Worm (Caenorhabditis elegans): ENCODE data around the gene W08F4.7.
A peak's percentile ranks its signal among the peaks of the same experiment; 100 is the strongest.

W08F4.7 gene

DNA sequence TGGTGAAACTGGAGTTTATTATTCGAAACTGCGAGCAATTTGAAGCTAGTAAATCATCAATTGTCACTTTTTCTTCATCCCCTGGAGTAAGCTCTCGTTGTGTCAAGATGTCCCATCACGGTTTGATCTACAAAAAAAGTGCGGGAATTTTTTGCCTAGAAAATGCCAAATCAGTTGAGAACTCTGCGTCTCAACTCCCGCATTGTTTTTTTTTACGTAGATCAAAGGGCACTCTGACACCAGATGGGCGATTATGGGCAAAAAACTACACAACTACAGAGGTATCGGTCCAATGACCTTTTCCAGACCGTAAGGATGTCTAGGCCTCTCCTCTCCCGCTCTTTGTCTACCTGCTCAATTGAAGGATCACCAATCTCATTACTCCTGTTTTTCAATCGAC, 10.0 kb upstream of the W08F4.7 start, which contains the start of gene fbxb-34:
Gene fbxb-34, plus strand, starts transcription at position 301 of the 400 bp plus-strand sequence.
- no peak for TF ChIP-seq sea-1 (GFP tag; conservative IDR thresholded peaks at IDR 0.05)

DNA sequence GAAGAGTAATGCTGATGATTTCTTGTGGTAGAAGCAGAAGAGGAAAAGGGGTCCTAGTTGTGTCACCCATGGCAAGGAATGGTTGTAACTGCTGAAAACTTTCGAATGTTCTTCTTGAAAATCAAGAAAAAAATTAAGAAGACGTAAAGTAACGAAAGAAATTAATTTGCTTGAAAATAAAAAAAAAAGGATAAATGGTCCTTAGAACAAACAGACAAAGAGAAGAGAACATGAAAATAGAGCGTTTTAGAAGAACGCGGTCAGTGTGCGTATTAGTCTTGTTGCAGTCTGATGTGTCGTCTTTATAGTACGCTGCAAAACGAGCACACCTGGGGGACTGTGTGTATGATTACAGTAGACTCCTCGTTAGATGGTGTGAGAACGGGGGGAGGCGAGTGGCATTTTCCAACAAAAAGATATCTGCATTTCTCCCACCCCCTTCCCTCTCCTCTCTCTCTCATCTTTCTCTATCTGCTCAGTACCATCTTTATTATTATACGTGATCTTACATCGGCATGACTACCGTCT, 6.9 kb upstream of the W08F4.7 start, which contains the start of the genes W08F4.12 and W08F4.13:
Gene W08F4.12, minus strand, starts transcription at position 101 of the 528 bp plus-strand sequence.
Gene W08F4.13, plus strand, starts transcription at position 478 of the 528 bp plus-strand sequence.
- TF ChIP-seq ets-7 (tag; optimal IDR thresholded peaks at IDR 0.05) (no peak), hnd-1 (tag; optimal IDR thresholded peaks at IDR 0.05) (no peak), F13C5.2 (tag; optimal IDR thresholded peaks at IDR 0.05) (no peak), flt-1 (GFP tag; IDR thresholded peaks at IDR 0.05) (no peak), hmbx-1 (tag; optimal IDR thresholded peaks at IDR 0.05) (no peak), tra-4 (tag; optimal IDR thresholded peaks at IDR 0.05) (no peak), aly-1 (tag; optimal IDR thresholded peaks at IDR 0.05) (no peak), hmg-4 (GFP tag; optimal IDR thresholded peaks at IDR 0.05) (no peak), ceh-13 (GFP tag; optimal IDR thresholded peaks at IDR 0.05) (no peak), sea-1 (GFP tag; conservative IDR thresholded peaks at IDR 0.05) (no peak), ceh-36 (tag; optimal IDR thresholded peaks at IDR 0.05) (no peak), B0310.2 (tag; optimal IDR thresholded peaks at IDR 0.05) (no peak), scrt-1 (GFP tag; IDR thresholded peaks at IDR 0.05) (no peak), tbx-11 (GFP tag; IDR thresholded peaks at IDR 0.05) (no peak), ama-1 (optimal IDR thresholded peaks at IDR 0.05) (no peak), tbx-37 (GFP tag; conservative IDR thresholded peaks at IDR 0.05) (no peak), pes-1 (GFP tag; IDR thresholded peaks at IDR 0.05) (no peak)

DNA sequence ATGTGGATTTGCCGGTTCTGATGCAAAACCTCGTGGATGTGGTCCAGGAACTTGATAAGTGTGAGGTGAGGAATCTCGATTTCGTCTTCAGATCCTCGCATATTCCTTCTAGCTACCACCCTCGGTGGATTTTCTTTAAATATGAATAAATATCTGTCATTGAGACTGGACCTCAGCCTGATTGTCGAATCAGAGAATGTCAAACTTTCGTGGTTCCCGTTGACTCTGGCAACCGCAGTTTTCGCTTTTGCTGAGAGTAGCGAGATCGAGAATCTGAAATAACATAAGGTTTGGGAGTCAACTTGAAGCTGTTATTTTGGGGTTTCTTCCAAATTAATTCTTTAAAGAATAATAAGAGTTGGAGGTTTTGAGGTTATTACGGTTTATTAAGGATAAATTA, 5.1 kb upstream of the W08F4.7 start, which contains the start of gene fbxb-14:
Gene fbxb-14, minus strand, starts transcription at position 101 of the 400 bp plus-strand sequence.
- TF ChIP-seq tbx-37 (GFP tag; conservative IDR thresholded peaks at IDR 0.05): no peak
- no peak for TF ChIP-seq hmg-4 (GFP tag; optimal IDR thresholded peaks at IDR 0.05)
- TF ChIP-seq hnd-1 (tag; optimal IDR thresholded peaks at IDR 0.05): no peak
- TF ChIP-seq hmbx-1 (tag; optimal IDR thresholded peaks at IDR 0.05): no peak
- TF ChIP-seq pes-1 (GFP tag; IDR thresholded peaks at IDR 0.05): no peak
- TF ChIP-seq ama-1 (optimal IDR thresholded peaks at IDR 0.05): no peak
- TF ChIP-seq tbx-11 (GFP tag; IDR thresholded peaks at IDR 0.05): no peak
- TF ChIP-seq tra-4 (tag; optimal IDR thresholded peaks at IDR 0.05): no peak
- no peak for TF ChIP-seq ceh-13 (GFP tag; optimal IDR thresholded peaks at IDR 0.05)
- no peak for TF ChIP-seq sea-1 (GFP tag; conservative IDR thresholded peaks at IDR 0.05)
- TF ChIP-seq flt-1 (GFP tag; IDR thresholded peaks at IDR 0.05): no peak
- no peak for TF ChIP-seq ceh-36 (tag; optimal IDR thresholded peaks at IDR 0.05)
- no peak for TF ChIP-seq F13C5.2 (tag; optimal IDR thresholded peaks at IDR 0.05)
- TF ChIP-seq B0310.2 (tag; optimal IDR thresholded peaks at IDR 0.05): no peak
- TF ChIP-seq aly-1 (tag; optimal IDR thresholded peaks at IDR 0.05): no peak

DNA sequence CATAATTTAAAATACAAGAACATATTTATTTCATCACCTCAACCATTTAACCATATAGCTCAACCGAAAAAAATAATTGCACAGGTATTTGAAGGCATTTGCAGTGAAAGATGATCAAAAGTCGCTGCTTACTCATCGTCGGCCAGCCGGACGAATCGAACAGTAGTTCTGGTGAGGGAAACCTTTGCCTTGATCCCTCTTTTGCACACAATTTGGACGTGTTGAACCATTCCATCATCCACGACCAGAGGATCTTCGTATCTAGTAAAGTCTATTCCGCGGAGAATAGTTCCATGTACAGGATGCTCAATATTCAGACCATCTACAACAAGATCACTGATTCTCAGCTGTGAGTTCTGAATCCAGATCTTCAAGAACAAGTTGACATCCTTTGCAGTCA, 4.5 kb upstream of the W08F4.7 start:
- TF ChIP-seq aly-1 (tag; optimal IDR thresholded peaks at IDR 0.05): no peak
- no peak for TF ChIP-seq ama-1 (optimal IDR thresholded peaks at IDR 0.05)
- TF ChIP-seq ceh-36 (tag; optimal IDR thresholded peaks at IDR 0.05): no peak
- TF ChIP-seq F13C5.2 (tag; optimal IDR thresholded peaks at IDR 0.05): no peak
- no peak for TF ChIP-seq ceh-13 (GFP tag; optimal IDR thresholded peaks at IDR 0.05)
- TF ChIP-seq ets-7 (tag; optimal IDR thresholded peaks at IDR 0.05): no peak
- TF ChIP-seq B0310.2 (tag; optimal IDR thresholded peaks at IDR 0.05): no peak
- no peak for TF ChIP-seq pes-1 (GFP tag; IDR thresholded peaks at IDR 0.05)
- no peak for TF ChIP-seq tbx-11 (GFP tag; IDR thresholded peaks at IDR 0.05)

DNA sequence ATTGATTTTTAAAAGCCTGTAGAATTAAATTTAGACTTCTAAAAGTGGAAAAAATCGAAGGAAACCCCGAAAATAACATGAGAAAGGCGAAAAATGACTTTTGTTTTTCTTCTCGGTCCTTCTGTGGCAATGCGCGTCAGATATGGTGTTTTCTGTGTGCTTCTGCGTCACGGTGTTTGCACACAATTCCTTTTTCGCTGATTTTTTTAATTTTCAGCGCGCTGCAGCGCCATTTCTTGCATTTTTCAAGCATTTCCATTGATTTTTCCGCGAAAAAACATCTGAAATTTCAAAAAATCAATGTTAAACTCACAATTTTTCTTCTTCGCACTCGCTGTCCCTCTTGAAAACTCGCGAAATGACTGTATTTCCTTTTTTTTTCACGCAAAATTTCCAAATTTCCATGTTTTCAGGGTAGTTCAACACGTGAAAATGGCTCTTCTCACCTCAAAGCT, 2.7 kb upstream of the W08F4.7 start, which contains the start of the genes cdc-37 and W08F4.3:
Gene cdc-37, minus strand, starts transcription at position 405 of the 455 bp plus-strand sequence.
Gene W08F4.3, plus strand, starts transcription at position 414 of the 455 bp plus-strand sequence.
- TF ChIP-seq F13C5.2 (tag; optimal IDR thresholded peaks at IDR 0.05): no peak
- no peak for TF ChIP-seq flt-1 (GFP tag; IDR thresholded peaks at IDR 0.05)
- no peak for TF ChIP-seq sea-1 (GFP tag; conservative IDR thresholded peaks at IDR 0.05)
- TF ChIP-seq aly-1 (tag; optimal IDR thresholded peaks at IDR 0.05): no peak
- TF ChIP-seq ceh-13 (GFP tag; optimal IDR thresholded peaks at IDR 0.05): no peak
- no peak for TF ChIP-seq ama-1 (optimal IDR thresholded peaks at IDR 0.05)

DNA sequence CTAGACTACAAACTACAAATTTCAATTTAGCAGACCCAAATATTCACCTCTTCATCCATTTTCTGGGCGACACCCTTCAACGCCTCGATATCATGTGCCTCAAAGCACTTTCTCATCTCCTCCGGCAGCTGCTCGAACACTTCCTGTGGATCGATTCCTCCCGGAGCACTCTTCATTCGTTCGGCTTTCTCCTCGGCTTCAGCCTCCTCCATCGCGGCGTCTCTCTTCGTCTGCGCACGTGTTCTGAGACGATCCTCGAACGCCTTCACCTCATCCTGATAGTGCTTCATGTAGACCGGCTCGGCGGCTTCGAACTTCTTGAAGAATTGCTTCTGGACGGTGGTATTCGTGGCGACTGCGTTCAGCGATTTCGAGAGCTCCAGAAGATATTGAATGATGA, 1.3 kb upstream of the W08F4.7 start:
- TF ChIP-seq hmbx-1 (tag; optimal IDR thresholded peaks at IDR 0.05): no peak
- TF ChIP-seq sea-1 (GFP tag; conservative IDR thresholded peaks at IDR 0.05): no peak
- TF ChIP-seq F13C5.2 (tag; optimal IDR thresholded peaks at IDR 0.05): no peak
- TF ChIP-seq tra-4 (tag; optimal IDR thresholded peaks at IDR 0.05): no peak
- no peak for TF ChIP-seq hmg-4 (GFP tag; optimal IDR thresholded peaks at IDR 0.05)
- TF ChIP-seq tbx-11 (GFP tag; IDR thresholded peaks at IDR 0.05): no peak
- no peak for TF ChIP-seq aly-1 (tag; optimal IDR thresholded peaks at IDR 0.05)

DNA sequence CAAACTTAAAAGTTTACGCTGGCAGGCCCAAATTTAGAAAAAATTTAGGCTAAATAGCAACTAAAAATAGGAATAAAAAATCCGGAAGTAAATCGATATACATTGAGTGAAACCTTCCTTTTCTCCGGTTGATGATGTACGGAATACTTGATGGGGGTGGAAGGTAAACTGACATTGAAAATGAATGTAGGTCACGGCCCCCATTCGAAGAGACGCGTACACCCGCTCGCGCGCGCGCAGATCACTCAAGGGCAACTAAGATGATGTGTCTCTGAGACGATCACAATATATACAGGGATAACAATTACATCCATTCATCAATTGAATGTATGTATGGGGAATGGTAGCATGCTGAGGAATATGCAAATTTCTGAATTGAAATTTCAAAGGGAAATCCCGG, 3.5 kb downstream of the W08F4.7 start:
- TF ChIP-seq sea-1 (GFP tag; conservative IDR thresholded peaks at IDR 0.05): no peak
- TF ChIP-seq aly-1 (tag; optimal IDR thresholded peaks at IDR 0.05): no peak
- TF ChIP-seq tra-4 (tag; optimal IDR thresholded peaks at IDR 0.05): no peak
- TF ChIP-seq F13C5.2 (tag; optimal IDR thresholded peaks at IDR 0.05): no peak
- no peak for TF ChIP-seq B0310.2 (tag; optimal IDR thresholded peaks at IDR 0.05)
- no peak for TF ChIP-seq flt-1 (GFP tag; IDR thresholded peaks at IDR 0.05)
- TF ChIP-seq tbx-11 (GFP tag; IDR thresholded peaks at IDR 0.05): no peak
- TF ChIP-seq ets-7 (tag; optimal IDR thresholded peaks at IDR 0.05): no peak

DNA sequence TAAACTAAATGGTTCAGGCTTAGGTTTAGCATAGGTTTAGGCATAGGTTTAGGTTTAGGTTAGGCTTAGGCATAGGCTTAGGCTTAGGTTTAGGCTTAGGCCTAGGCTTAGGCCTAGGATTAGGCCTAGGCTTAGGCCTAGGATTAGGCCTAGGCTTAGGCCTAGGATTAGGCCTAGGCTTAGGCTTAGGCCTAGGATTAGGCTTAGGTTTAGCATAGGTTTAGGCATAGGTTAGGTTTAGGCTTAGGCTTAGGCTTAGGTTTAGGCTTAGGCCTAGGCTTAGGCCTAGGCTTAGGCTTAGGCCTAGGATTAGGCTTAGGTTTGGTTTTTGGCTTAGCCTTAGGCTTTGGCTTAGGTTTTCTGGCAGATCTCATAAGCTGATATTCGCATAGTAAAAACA, 4.0 kb downstream of the W08F4.7 start:
- TF ChIP-seq ceh-36 (tag; optimal IDR thresholded peaks at IDR 0.05) (peak; percentile 88), pes-1 (GFP tag; IDR thresholded peaks at IDR 0.05) (peak; percentile 37; the same call in 1 of the 2 replicates)

All from whole organism, early embryonic.